Fruit fly (Drosophila melanogaster) whole organism, embryonic: ENCODE data around the gene fry.
A peak's percentile ranks its signal among the peaks of the same experiment; 100 is the strongest.

Source experiments
- Atf3 ChIP-seq: fragments of 200-800 bp; sonication (Bioruptor generic); optimal IDR thresholded peaks from 3 replicates; lab custom pipeline; 2016; ENCODE audit warnings: missing biosample characterization, missing genetic modification characterization
- BEAF-32 ChIP-seq: fragments of 200-800 bp; sonication (Bioruptor generic); optimal IDR thresholded peaks from 3 replicates; lab custom pipeline; 2017; ENCODE audit warnings: missing biosample characterization, missing genetic modification characterization, mild to moderate bottlenecking, moderate library complexity, missing genetic modification reagents
- CG10366 ChIP-seq: fragments of 200-800 bp; sonication (Bioruptor generic); IDR thresholded peaks from 2 replicates; pipeline ENCODE4 v1.3.6; 2022; ENCODE audit warnings: missing biosample characterization, missing genetic modification characterization
- CG10462 ChIP-seq: fragments of 200-800 bp; sonication (Bioruptor generic); optimal IDR thresholded peaks from 2 replicates; lab custom pipeline; 2016; ENCODE audit warnings: missing biosample characterization, missing genetic modification characterization
- CG12236 ChIP-seq: fragments of 200-800 bp; sonication (Bioruptor generic); optimal IDR thresholded peaks from 2 replicates; lab custom pipeline; 2016; ENCODE audit warnings: missing biosample characterization, missing genetic modification characterization
- CG12942 ChIP-seq: fragments of 200-800 bp; sonication (Bioruptor generic); optimal IDR thresholded peaks from 3 replicates; lab custom pipeline; 2016; ENCODE audit warnings: missing biosample characterization, missing genetic modification characterization
- CG13296 ChIP-seq: fragments of 200-800 bp; sonication (Bioruptor generic); optimal IDR thresholded peaks from 3 replicates; lab custom pipeline; 2018; ENCODE audit warnings: missing biosample characterization, mild to moderate bottlenecking, missing genetic modification characterization
- CG1529 ChIP-seq: fragments of 200-800 bp; sonication (Bioruptor generic); optimal IDR thresholded peaks from 3 replicates; lab custom pipeline; 2018; ENCODE audit warnings: missing biosample characterization, missing genetic modification characterization
- CG1602 ChIP-seq: fragments of 200-800 bp; sonication (Bioruptor generic); optimal IDR thresholded peaks from 3 replicates; lab custom pipeline; 2016; ENCODE audit warnings: missing biosample characterization, missing genetic modification characterization
- CG16815 ChIP-seq: fragments of 200-800 bp; sonication (Bioruptor generic); optimal IDR thresholded peaks from 3 replicates; lab custom pipeline; 2017; ENCODE audit warnings: missing biosample characterization, mild to moderate bottlenecking, missing genetic modification characterization
- CG17328 ChIP-seq: fragments of 200-800 bp; sonication (Bioruptor generic); IDR thresholded peaks from 2 replicates; pipeline ENCODE4 v1.3.6; 2022; ENCODE audit warnings: missing biosample characterization, missing genetic modification characterization
- CG2889 ChIP-seq: fragments of 200-800 bp; sonication (Bioruptor generic); IDR thresholded peaks from 3 replicates; pipeline ENCODE4 v1.3.6; 2022; ENCODE audit warnings: missing biosample characterization, missing genetic modification characterization
- CG34224 ChIP-seq: fragments of 200-800 bp; sonication (Bioruptor generic); IDR thresholded peaks from 3 replicates; pipeline ENCODE4 v1.3.6; 2022; ENCODE audit warnings: missing biosample characterization, missing genetic modification characterization; ENCODE audit not compliant: partially characterized antibody
- CG6791 ChIP-seq: fragments of 200-800 bp; sonication (Bioruptor generic); IDR thresholded peaks from 3 replicates; pipeline ENCODE4 v1.3.6; 2022; ENCODE audit warnings: missing biosample characterization, missing genetic modification characterization; ENCODE audit not compliant: partially characterized antibody
- Chrac-16 ChIP-seq: fragments of 200-800 bp; sonication (Bioruptor generic); optimal IDR thresholded peaks from 3 replicates; lab custom pipeline; 2016; ENCODE audit warnings: missing biosample characterization, missing genetic modification characterization
- CkIIα-i1 ChIP-seq: fragments of 200-800 bp; sonication (Bioruptor generic); IDR thresholded peaks from 2 replicates; pipeline ENCODE4 v1.3.6; 2022; ENCODE audit warnings: missing biosample characterization, missing genetic modification characterization
- Elba2 ChIP-seq: fragments of 200-800 bp; sonication (Bioruptor generic); optimal IDR thresholded peaks from 3 replicates; lab custom pipeline; 2016; ENCODE audit warnings: missing biosample characterization, missing genetic modification characterization
- Fer3 ChIP-seq: fragments of 200-800 bp; sonication (Bioruptor generic); optimal IDR thresholded peaks from 2 replicates; lab custom pipeline; 2018; ENCODE audit warnings: missing biosample characterization, mild to moderate bottlenecking, missing genetic modification characterization, moderate library complexity
- HmgZ ChIP-seq: fragments of 200-800 bp; sonication (Bioruptor generic); optimal IDR thresholded peaks from 2 replicates; lab custom pipeline; 2018; ENCODE audit warnings: missing biosample characterization, mild to moderate bottlenecking, missing genetic modification characterization
- Lim3 ChIP-seq: fragments of 200-800 bp; sonication (Bioruptor generic); IDR thresholded peaks from 2 replicates; pipeline ENCODE4 v1.3.6; 2022; ENCODE audit warnings: missing biosample characterization, missing genetic modification characterization
- MBD-R2 ChIP-seq: fragments of 200-800 bp; sonication (Bioruptor generic); IDR thresholded peaks from 2 replicates; pipeline ENCODE4 v1.3.6; 2022; ENCODE audit warnings: missing biosample characterization, missing genetic modification characterization
- MESR4 ChIP-seq: fragments of 200-800 bp; sonication (Bioruptor generic); optimal IDR thresholded peaks from 2 replicates; lab custom pipeline; 2018; ENCODE audit warnings: missing biosample characterization, mild to moderate bottlenecking, missing genetic modification characterization, moderate library complexity
- Opbp ChIP-seq: fragments of 200-800 bp; sonication (Bioruptor generic); IDR thresholded peaks from 3 replicates; pipeline ENCODE4 v1.3.6; 2022; ENCODE audit warnings: missing biosample characterization, missing genetic modification characterization; ENCODE audit not compliant: partially characterized antibody
- Rfx ChIP-seq: fragments of 200-800 bp; sonication (Bioruptor generic); IDR thresholded peaks from 2 replicates; pipeline ENCODE4 v1.3.6; 2022; ENCODE audit warnings: missing biosample characterization, missing genetic modification characterization
- Trl ChIP-seq, 3 experiments: fragments of >200 bp in 2 of 3; fragments of 200-800 bp in 1 of 3; sonication (Bioruptor generic) in 1 of 3; optimal IDR thresholded peaks; 2 replicates in 1 of 3; 3 replicates in 2 of 3; lab custom pipeline; 2016 to 2017; ENCODE audit warnings: missing biosample characterization in 1 of 3, missing genetic modification characterization in 1 of 3
- Xrp1 ChIP-seq: fragments of 200-800 bp; sonication (Bioruptor generic); IDR thresholded peaks from 2 replicates; pipeline ENCODE4 v1.3.6; 2022; ENCODE audit warnings: missing biosample characterization, missing genetic modification characterization
- al ChIP-seq: fragments of 200-800 bp; sonication (Bioruptor generic); IDR thresholded peaks from 2 replicates; pipeline ENCODE4 v1.3.6; 2022; ENCODE audit warnings: missing biosample characterization, missing genetic modification characterization
- ara ChIP-seq: fragments of 200-800 bp; sonication (Bioruptor generic); IDR thresholded peaks from 2 replicates; pipeline ENCODE4 v1.3.6; 2022; ENCODE audit warnings: missing biosample characterization, missing genetic modification characterization
- chif ChIP-seq, 2 experiments: fragments of 200-800 bp; sonication (Bioruptor generic); optimal IDR thresholded peaks; 3 replicates each; lab custom pipeline; 2016; ENCODE audit warnings: missing biosample characterization in 2 of 2, missing genetic modification characterization in 2 of 2
- chm ChIP-seq: fragments of 200-800 bp; sonication (Bioruptor generic); IDR thresholded peaks from 2 replicates; pipeline ENCODE4 v1.3.6; 2022; ENCODE audit warnings: missing biosample characterization, missing genetic modification characterization
- en ChIP-seq: fragments of 200-800 bp; sonication (Bioruptor generic); optimal IDR thresholded peaks from 2 replicates; lab custom pipeline; 2016; ENCODE audit warnings: missing biosample characterization, missing genetic modification characterization
- esg ChIP-seq: fragments of 200-800 bp; sonication (Bioruptor generic); conservative IDR thresholded peaks from 2 replicates; pipeline ENCODE4 v1.3.6; 2022; ENCODE audit warnings: missing biosample characterization, missing genetic modification characterization
- exex ChIP-seq: fragments of 200-800 bp; sonication (Bioruptor generic); optimal IDR thresholded peaks from 4 replicates; lab custom pipeline; 2018; ENCODE audit warnings: missing biosample characterization, mild to moderate bottlenecking, missing genetic modification characterization, moderate library complexity
- eyg ChIP-seq: fragments of 200-800 bp; sonication (Bioruptor generic); optimal IDR thresholded peaks from 3 replicates; lab custom pipeline; 2016; ENCODE audit warnings: missing biosample characterization, missing genetic modification characterization
- fru ChIP-seq: fragments of >200 bp; optimal IDR thresholded peaks from 2 replicates; lab custom pipeline; 2017
- ham ChIP-seq: fragments of 200-800 bp; sonication (Bioruptor generic); IDR thresholded peaks from 2 replicates; pipeline ENCODE4 v1.3.6; 2022; ENCODE audit warnings: missing biosample characterization, missing genetic modification characterization
- hb ChIP-seq: fragments of 200-800 bp; sonication (Bioruptor generic); IDR thresholded peaks from 3 replicates; pipeline ENCODE4 v1.3.6; 2022; ENCODE audit warnings: missing biosample characterization, missing genetic modification characterization; ENCODE audit not compliant: partially characterized antibody
- knrl ChIP-seq: fragments of 200-800 bp; sonication (Bioruptor generic); IDR thresholded peaks from 3 replicates; pipeline ENCODE4 v1.3.6; 2022; ENCODE audit warnings: missing biosample characterization, missing genetic modification characterization; ENCODE audit not compliant: partially characterized antibody
- lbe ChIP-seq: fragments of 200-800 bp; sonication (Bioruptor generic); optimal IDR thresholded peaks from 2 replicates; lab custom pipeline; 2016; ENCODE audit warnings: missing biosample characterization, mild to moderate bottlenecking, missing genetic modification characterization
- lov ChIP-seq, 2 experiments: fragments of 200-800 bp in 1 of 2; fragments of >200 bp in 1 of 2; sonication (Bioruptor generic) in 1 of 2; IDR thresholded peaks in 1 of 2; optimal IDR thresholded peaks in 1 of 2; 2 replicates in 1 of 2; 3 replicates in 1 of 2; pipeline versions ENCODE4 v1.3.6 to Lab custom; 2017 to 2022; ENCODE audit warnings: missing biosample characterization in 1 of 2, missing genetic modification characterization in 1 of 2
- nmo ChIP-seq: fragments of 200-800 bp; sonication (Bioruptor generic); optimal IDR thresholded peaks from 2 replicates; lab custom pipeline; 2018; ENCODE audit warnings: missing biosample characterization, mild to moderate bottlenecking, missing genetic modification characterization, moderate library complexity
- odd ChIP-seq: fragments of 200-800 bp; sonication (Bioruptor generic); optimal IDR thresholded peaks from 2 replicates; lab custom pipeline; 2017; ENCODE audit warnings: missing biosample characterization, mild to moderate bottlenecking, missing genetic modification characterization
- prd ChIP-seq, 3 experiments: fragments of >200 bp in 2 of 3; fragments of 200-800 bp in 1 of 3; sonication (Bioruptor generic) in 1 of 3; optimal IDR thresholded peaks in 2 of 3; IDR thresholded peaks in 1 of 3; 2 replicates in 2 of 3; 3 replicates in 1 of 3; pipeline versions ENCODE4 v1.3.6 to Lab custom; 2017 to 2022; ENCODE audit warnings: missing biosample characterization in 1 of 3, missing genetic modification characterization in 1 of 3
- ranshi ChIP-seq: fragments of 200-800 bp; sonication (Bioruptor generic); IDR thresholded peaks from 2 replicates; pipeline ENCODE4 v1.3.6; 2022; ENCODE audit warnings: missing biosample characterization, missing genetic modification characterization
- row ChIP-seq: fragments of 200-800 bp; sonication (Bioruptor generic); IDR thresholded peaks from 3 replicates; pipeline ENCODE4 v1.3.6; 2022; ENCODE audit warnings: missing biosample characterization, missing genetic modification characterization
- sisA ChIP-seq: fragments of 200-800 bp; sonication (Bioruptor generic); IDR thresholded peaks from 2 replicates; pipeline ENCODE4 v1.3.6; 2022; ENCODE audit warnings: missing biosample characterization, missing genetic modification characterization
- sna ChIP-seq: fragments of 200-800 bp; sonication (Bioruptor generic); IDR thresholded peaks from 2 replicates; pipeline ENCODE4 v1.3.6; 2022; ENCODE audit warnings: missing biosample characterization, missing genetic modification characterization; ENCODE audit not compliant: partially characterized antibody
- so ChIP-seq: fragments of 200-800 bp; sonication (Bioruptor generic); IDR thresholded peaks from 3 replicates; pipeline ENCODE4 v1.3.6; 2022; ENCODE audit warnings: missing biosample characterization, missing genetic modification characterization
- sqz ChIP-seq: fragments of 200-800 bp; sonication (Bioruptor generic); optimal IDR thresholded peaks from 3 replicates; lab custom pipeline; 2018; ENCODE audit warnings: missing biosample characterization, mild to moderate bottlenecking, missing genetic modification characterization
- sr ChIP-seq: fragments of 200-800 bp; sonication (Bioruptor generic); IDR thresholded peaks from 3 replicates; pipeline ENCODE4 v1.3.6; 2022; ENCODE audit warnings: missing biosample characterization, missing genetic modification characterization
- trh ChIP-seq: fragments of 200-800 bp; sonication (Bioruptor generic); optimal IDR thresholded peaks from 2 replicates; lab custom pipeline; 2016; ENCODE audit warnings: missing biosample characterization, missing genetic modification characterization

The fry gene

DNA sequence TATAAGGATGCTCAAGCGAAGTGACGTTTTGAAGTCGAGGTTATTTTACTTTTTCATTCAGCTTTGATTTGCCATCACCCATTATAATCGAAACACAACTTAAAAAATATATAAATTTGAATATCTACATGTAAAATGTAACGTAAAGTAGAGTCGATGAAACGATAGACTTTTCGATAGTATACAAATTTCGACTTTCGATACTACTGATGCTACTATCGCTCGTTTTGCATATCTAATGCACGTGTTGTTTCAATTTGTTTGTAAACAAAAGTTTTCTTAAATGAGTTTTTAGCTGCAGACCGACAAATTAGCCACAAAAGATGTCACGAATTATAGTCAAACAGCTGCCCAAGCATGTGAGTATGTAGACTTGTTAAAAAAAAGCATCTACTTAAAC lies 54.9 kb downstream of the fry start, which contains the start of gene CG3335 (continued):
- TF ChIP-seq row (GFP tag; lab: Robert Waterston, UW) (no peak), knrl (GFP tag; lab: Robert Waterston, UW) (peak; percentile 68), so (no peak), MESR4 (GFP tag; lab: Kevin White, UChicago) (peak; percentile 34), Elba2 (GFP tag; lab: Kevin White, UChicago) (no peak), hb (no peak), CG2889 (GFP tag; lab: Robert Waterston, UW) (no peak), CG10462 (GFP tag; lab: Kevin White, UChicago) (no peak), CG16815 (GFP tag; lab: Kevin White, UChicago) (no peak), HmgZ (tag; lab: Kevin White, UChicago) (peak; percentile 30), CG12942 (no peak), lov (optimal IDR thresholded peaks at IDR 0.05; lab: Kevin White, UChicago) (no peak), lov (GFP tag; IDR thresholded peaks at IDR 0.05; lab: Robert Waterston, UW) (no peak), ham (GFP tag; lab: Robert Waterston, UW) (no peak), Rfx (GFP tag; lab: Robert Waterston, UW) (no peak), en (GFP tag; lab: Kevin White, UChicago) (no peak), sqz (GFP tag; lab: Kevin White, UChicago) (no peak), sna (GFP tag; lab: Robert Waterston, UW) (peak; percentile 49; the same call in 1 of the 2 replicates), al (no peak), lbe (GFP tag; lab: Kevin White, UChicago) (no peak), chif (GFP tag; optimal IDR thresholded peaks at IDR 0.05; lab: Kevin White, UChicago) (no peak), Xrp1 (no peak), fru (no peak), Fer3 (tag; lab: Kevin White, UChicago) (no peak), Chrac-16 (GFP tag; lab: Kevin White, UChicago) (no peak), exex (tag; lab: Kevin White, UChicago) (no peak), sisA (GFP tag; lab: Robert Waterston, UW) (no peak), Opbp (GFP tag; lab: Robert Waterston, UW) (peak; percentile 79; the same call in 2 of the 3 replicates), prd (optimal IDR thresholded peaks at IDR 0.05; lab: Kevin White, UChicago) (no peak), prd (GFP tag; IDR thresholded peaks at IDR 0.05; lab: Robert Waterston, UW) (no peak), ara (GFP tag; lab: Robert Waterston, UW) (no peak), CG1529 (GFP tag; lab: Kevin White, UChicago) (no peak), trh (GFP tag; lab: Kevin White, UChicago) (no peak), CG17328 (GFP tag; lab: Robert Waterston, UW) (no peak), ranshi (GFP tag; lab: Robert Waterston, UW) (no peak), CkIIα-i1 (GFP tag; lab: Robert Waterston, UW) (no peak), nmo (GFP tag; lab: Kevin White, UChicago) (no peak), MBD-R2 (GFP tag; lab: Robert Waterston, UW) (peak; percentile 35; the same call in 1 of the 2 replicates), CG13296 (GFP tag; lab: Kevin White, UChicago) (no peak), eyg (GFP tag; lab: Kevin White, UChicago) (no peak), chm (no peak), CG12236 (GFP tag; lab: Kevin White, UChicago) (no peak), Trl (optimal IDR thresholded peaks at IDR 0.05; lab: Kevin White, UChicago) (no peak), Trl (GFP tag; optimal IDR thresholded peaks at IDR 0.05; lab: Kevin White, UChicago) (no peak), Lim3 (GFP tag; lab: Robert Waterston, UW) (no peak), BEAF-32 (GFP tag; lab: Kevin White, UChicago) (peak; percentile 76), CG6791 (GFP tag; lab: Robert Waterston, UW) (peak; percentile 72), sr (no peak), CG34224 (peak; percentile 87), CG10366 (GFP tag; lab: Robert Waterston, UW) (no peak), Atf3 (GFP tag; lab: Kevin White, UChicago) (no peak), CG1602 (no peak), odd (GFP tag; lab: Kevin White, UChicago) (no peak), esg (no peak)
